Fruit fly (Drosophila melanogaster): ENCODE results near the gene yata.

yata gene

dm6 chr3R:29745056-29745455, 4.0 kb upstream of the yata start, which contains the start of the genes Wdr24 and IntS11 (continued):
- TF ChIP-seq Abd-B (GFP tag; optimal IDR thresholded peaks at IDR 0.05) (peak; percentile 95), btn (GFP tag; optimal IDR thresholded peaks at IDR 0.05) (no peak), bsh (GFP tag; optimal IDR thresholded peaks at IDR 0.05) (peak; percentile 70 to 72), Hand (GFP tag; optimal IDR thresholded peaks at IDR 0.05) (peak; percentile 49), CG5245 (GFP tag; optimal IDR thresholded peaks at IDR 0.05) (no peak), lmd (GFP tag; IDR thresholded peaks at IDR 0.05) (peak; percentile 94), sqz (GFP tag; optimal IDR thresholded peaks at IDR 0.05) (no peak), CG13775 (GFP tag; optimal IDR thresholded peaks at IDR 0.05) (peak; percentile 73), Hr3 (GFP tag; optimal IDR thresholded peaks at IDR 0.05) (peak; percentile 80), p53 (GFP tag; optimal IDR thresholded peaks at IDR 0.05) (no peak), Nf-YC (tag; optimal IDR thresholded peaks at IDR 0.05) (peak; percentile 63), tll (GFP tag; optimal IDR thresholded peaks at IDR 0.05) (peak in 1 of 2 experiments; percentile 64), CG7271 (tag; optimal IDR thresholded peaks at IDR 0.05) (no peak), Hr78 (GFP tag; optimal IDR thresholded peaks at IDR 0.05) (no peak), HLH54F (GFP tag; optimal IDR thresholded peaks at IDR 0.05) (peak; percentile 86), dpn (GFP tag; optimal IDR thresholded peaks at IDR 0.05) (peak; percentile 65 to 82), CG11695 (GFP tag; IDR thresholded peaks at IDR 0.05) (peak; percentile 72; the same call in 2 of the 3 replicates), croc (GFP tag; conservative IDR thresholded peaks at IDR 0.05) (peak; percentile 75), Sox100B (GFP tag; optimal IDR thresholded peaks at IDR 0.05) (no peak), Doc2 (GFP tag; IDR thresholded peaks at IDR 0.05) (peak; percentile 64), stc (GFP tag; IDR thresholded peaks at IDR 0.05) (peak; percentile 87), MESR4 (GFP tag; optimal IDR thresholded peaks at IDR 0.05) (peak; percentile 52), CG14014 (GFP tag; IDR thresholded peaks at IDR 0.05) (peak; percentile 94), Drgx (GFP tag; IDR thresholded peaks at IDR 0.05) (peak; percentile 97), ham (GFP tag; IDR thresholded peaks at IDR 0.05) (peak; percentile 77; the same call in 1 of the 2 replicates), CG2120 (GFP tag; optimal IDR thresholded peaks at IDR 0.05) (peak; percentile 97), ap (GFP tag; IDR thresholded peaks at IDR 0.05) (peak; percentile 76), eve (GFP tag; optimal IDR thresholded peaks at IDR 0.05) (no peak), CG8924 (tag; optimal IDR thresholded peaks at IDR 0.05) (peak; percentile 74), sd (tag; optimal IDR thresholded peaks at IDR 0.05) (no peak), CG9609 (GFP tag; optimal IDR thresholded peaks at IDR 0.05) (peak; percentile 69), CG9727 (GFP tag; optimal IDR thresholded peaks at IDR 0.05) (peak; percentile 56), Dek (tag; optimal IDR thresholded peaks at IDR 0.05) (peak; percentile 90), cas (GFP tag; IDR thresholded peaks at IDR 0.05) (peak; percentile 88), vnd (GFP tag; IDR thresholded peaks at IDR 0.05; ENCODE audit: partially characterized antibody) (peak; percentile 52; the same call in 2 of the 3 replicates), CG17186 (GFP tag; optimal IDR thresholded peaks at IDR 0.05) (peak; percentile 38), CTCF (GFP tag; optimal IDR thresholded peaks at IDR 0.05) (peak; percentile 41), jigr1 (GFP tag; IDR thresholded peaks at IDR 0.05) (peak; percentile 92), CG34422 (GFP tag; IDR thresholded peaks at IDR 0.05) (peak; percentile 95), Aef1 (GFP tag; IDR thresholded peaks at IDR 0.05) (peak; percentile 96), CG34224 (GFP tag; IDR thresholded peaks at IDR 0.05; ENCODE audit: partially characterized antibody) (peak; percentile 31; the same call in 1 of the 3 replicates), NK7.1 (GFP tag; optimal IDR thresholded peaks at IDR 0.05) (no peak), ci (GFP tag; IDR thresholded peaks at IDR 0.05) (peak; percentile 89), CG31441 (GFP tag; IDR thresholded peaks at IDR 0.05) (no peak; the same call in 1 of the 2 replicates), nerfin-1 (tag; optimal IDR thresholded peaks at IDR 0.05) (peak; percentile 41), CG10147 (GFP tag; optimal IDR thresholded peaks at IDR 0.05) (peak; percentile 82), ind (GFP tag; optimal IDR thresholded peaks at IDR 0.05) (peak; percentile 74), bab2 (GFP tag; optimal IDR thresholded peaks at IDR 0.05) (peak; percentile 79), crc (GFP tag; optimal IDR thresholded peaks at IDR 0.05) (no peak), Dbx (GFP tag; IDR thresholded peaks at IDR 0.05) (peak; percentile 96), CG1529 (GFP tag; optimal IDR thresholded peaks at IDR 0.05) (no peak)

Data from whole organism, embryonic.